Fruit fly (Drosophila melanogaster) whole organism, embryonic: ENCODE measurements around the gene RfC3.

Experiments
- Adf1 ChIP-seq: fragments of 200-800 bp; sonication (Bioruptor generic); IDR thresholded peaks from 2 replicates; pipeline ENCODE4 v1.3.6; 2022; ENCODE audit warnings: missing biosample characterization, missing genetic modification characterization
- Asciz ChIP-seq: fragments of 200-800 bp; sonication (Bioruptor generic); optimal IDR thresholded peaks from 2 replicates; lab custom pipeline; 2017; ENCODE audit warnings: missing biosample characterization, mild to moderate bottlenecking, missing genetic modification characterization, missing genetic modification reagents
- Atf6 ChIP-seq: fragments of 200-800 bp; sonication (Bioruptor generic); IDR thresholded peaks from 2 replicates; pipeline ENCODE4 v1.3.6; 2022; ENCODE audit warnings: missing biosample characterization, missing genetic modification characterization
- CG13123 ChIP-seq: fragments of 200-800 bp; sonication (Bioruptor generic); optimal IDR thresholded peaks from 2 replicates; lab custom pipeline; 2016; ENCODE audit warnings: missing biosample characterization, missing genetic modification characterization
- CG13775 ChIP-seq: fragments of 200-800 bp; sonication (Bioruptor generic); optimal IDR thresholded peaks from 3 replicates; lab custom pipeline; 2017; ENCODE audit warnings: missing biosample characterization, mild to moderate bottlenecking, missing genetic modification characterization
- CG15073 ChIP-seq: fragments of 200-800 bp; sonication (Bioruptor generic); optimal IDR thresholded peaks from 2 replicates; lab custom pipeline; 2016; ENCODE audit warnings: missing biosample characterization, missing genetic modification characterization
- CG15269 ChIP-seq: fragments of 200-800 bp; sonication (Bioruptor generic); optimal IDR thresholded peaks from 2 replicates; lab custom pipeline; 2018; ENCODE audit warnings: missing biosample characterization, mild to moderate bottlenecking, missing genetic modification characterization, moderate library complexity
- CG15514 ChIP-seq: fragments of 200-800 bp; sonication (Bioruptor generic); optimal IDR thresholded peaks from 3 replicates; lab custom pipeline; 2017; ENCODE audit warnings: missing biosample characterization, missing genetic modification characterization, mild to moderate bottlenecking, moderate library complexity, missing genetic modification reagents
- CG1602 ChIP-seq: fragments of 200-800 bp; sonication (Bioruptor generic); optimal IDR thresholded peaks from 3 replicates; lab custom pipeline; 2016; ENCODE audit warnings: missing biosample characterization, missing genetic modification characterization
- CG16813 ChIP-seq: fragments of 200-800 bp; sonication (Bioruptor generic); IDR thresholded peaks from 3 replicates; pipeline ENCODE4 v1.3.6; 2022; ENCODE audit warnings: missing biosample characterization, missing genetic modification characterization; ENCODE audit not compliant: partially characterized antibody
- CG17186 ChIP-seq: fragments of 200-800 bp; sonication (Bioruptor generic); optimal IDR thresholded peaks from 3 replicates; lab custom pipeline; 2017; ENCODE audit warnings: missing biosample characterization, missing genetic modification reagents, missing genetic modification characterization
- CG18619 ChIP-seq: fragments of 200-800 bp; sonication (Bioruptor generic); optimal IDR thresholded peaks from 3 replicates; lab custom pipeline; 2017; ENCODE audit warnings: missing biosample characterization, mild to moderate bottlenecking, missing genetic modification characterization
- CG2116 ChIP-seq: fragments of 200-800 bp; sonication (Bioruptor generic); optimal IDR thresholded peaks from 3 replicates; lab custom pipeline; 2018; ENCODE audit warnings: missing biosample characterization, mild to moderate bottlenecking, missing genetic modification characterization
- CG2199 ChIP-seq: fragments of 200-800 bp; sonication (Bioruptor generic); IDR thresholded peaks from 3 replicates; pipeline ENCODE4 v1.3.6; 2022; ENCODE audit warnings: missing biosample characterization, missing genetic modification characterization
- CG2889 ChIP-seq: fragments of 200-800 bp; sonication (Bioruptor generic); IDR thresholded peaks from 3 replicates; pipeline ENCODE4 v1.3.6; 2022; ENCODE audit warnings: missing biosample characterization, missing genetic modification characterization
- CG33557 ChIP-seq: fragments of 200-800 bp; sonication (Bioruptor generic); optimal IDR thresholded peaks from 2 replicates; lab custom pipeline; 2019; ENCODE audit warnings: missing biosample characterization, mild to moderate bottlenecking, missing genetic modification characterization, moderate library complexity
- CG4730 ChIP-seq: fragments of 200-800 bp; sonication (Bioruptor generic); IDR thresholded peaks from 2 replicates; pipeline ENCODE4 v1.3.6; 2022; ENCODE audit warnings: missing biosample characterization, missing genetic modification characterization
- CG6175 ChIP-seq: fragments of 200-800 bp; sonication (Bioruptor generic); IDR thresholded peaks from 3 replicates; pipeline ENCODE4 v1.3.6; 2022; ENCODE audit warnings: missing biosample characterization, missing genetic modification characterization
- CG6272 ChIP-seq: fragments of 200-800 bp; sonication (Bioruptor generic); IDR thresholded peaks from 2 replicates; pipeline ENCODE4 v1.3.6; 2022; ENCODE audit warnings: missing biosample characterization, missing genetic modification characterization
- CG6765 ChIP-seq: fragments of 200-800 bp; sonication (Bioruptor generic); optimal IDR thresholded peaks from 3 replicates; lab custom pipeline; 2017; ENCODE audit warnings: missing biosample characterization, mild to moderate bottlenecking, missing genetic modification characterization
- CG7786 ChIP-seq: fragments of 200-800 bp; sonication (Bioruptor generic); optimal IDR thresholded peaks from 2 replicates; lab custom pipeline; 2016; ENCODE audit warnings: missing biosample characterization, missing genetic modification characterization
- CG8359 ChIP-seq: fragments of 200-800 bp; sonication (Bioruptor generic); optimal IDR thresholded peaks from 2 replicates; lab custom pipeline; 2017; ENCODE audit warnings: missing biosample characterization, mild to moderate bottlenecking, missing genetic modification characterization, borderline replicate concordance
- CG8944 ChIP-seq: fragments of 200-800 bp; sonication (Bioruptor generic); optimal IDR thresholded peaks from 3 replicates; lab custom pipeline; 2016; ENCODE audit warnings: missing biosample characterization, missing genetic modification characterization
- CG9797 ChIP-seq: fragments of 200-800 bp; sonication (Bioruptor generic); optimal IDR thresholded peaks from 3 replicates; lab custom pipeline; 2018; ENCODE audit warnings: missing biosample characterization, mild to moderate bottlenecking, missing genetic modification characterization
- Dip2 ChIP-seq: fragments of 200-800 bp; sonication (Bioruptor generic); IDR thresholded peaks from 2 replicates; pipeline ENCODE4 v1.3.6; 2022; ENCODE audit warnings: missing biosample characterization, missing genetic modification characterization
- H15 ChIP-seq: fragments of 200-800 bp; sonication (Bioruptor generic); IDR thresholded peaks from 3 replicates; pipeline ENCODE4 v1.3.6; 2022; ENCODE audit warnings: missing biosample characterization, missing genetic modification characterization
- HHEX ChIP-seq: fragments of 200-800 bp; sonication (Bioruptor generic); optimal IDR thresholded peaks from 3 replicates; lab custom pipeline; 2017; ENCODE audit warnings: missing biosample characterization, mild to moderate bottlenecking, missing genetic modification characterization, missing genetic modification reagents
- Hr51 ChIP-seq, 2 experiments: fragments of 200-800 bp; sonication (Bioruptor generic); optimal IDR thresholded peaks; 2 replicates in 1 of 2; 3 replicates in 1 of 2; lab custom pipeline; 2016 to 2018; ENCODE audit warnings: missing biosample characterization in 2 of 2, missing genetic modification characterization in 2 of 2, mild to moderate bottlenecking in 1 of 2, moderate library complexity in 1 of 2
- Jarid2 ChIP-seq: fragments of 200-800 bp; sonication (Bioruptor generic); optimal IDR thresholded peaks from 3 replicates; lab custom pipeline; 2017; ENCODE audit warnings: mild to moderate bottlenecking, missing biosample characterization, missing genetic modification reagents, missing genetic modification characterization
- MBD-R2 ChIP-seq: fragments of 200-800 bp; sonication (Bioruptor generic); IDR thresholded peaks from 2 replicates; pipeline ENCODE4 v1.3.6; 2022; ENCODE audit warnings: missing biosample characterization, missing genetic modification characterization
- Sox100B ChIP-seq: fragments of 200-800 bp; sonication (Bioruptor generic); optimal IDR thresholded peaks from 3 replicates; lab custom pipeline; 2018; ENCODE audit warnings: missing biosample characterization, mild to moderate bottlenecking, missing genetic modification characterization
- TFAM ChIP-seq: fragments of 200-800 bp; sonication (Bioruptor generic); optimal IDR thresholded peaks from 2 replicates; lab custom pipeline; 2017; ENCODE audit warnings: missing biosample characterization, missing genetic modification characterization, inconsistent platforms
- chif ChIP-seq, 2 experiments: fragments of 200-800 bp; sonication (Bioruptor generic); optimal IDR thresholded peaks; 3 replicates each; lab custom pipeline; 2016; ENCODE audit warnings: missing biosample characterization in 2 of 2, missing genetic modification characterization in 2 of 2
- chn ChIP-seq: fragments of 200-800 bp; sonication (Bioruptor generic); optimal IDR thresholded peaks from 2 replicates; lab custom pipeline; 2016; ENCODE audit warnings: missing biosample characterization, missing genetic modification characterization
- crol ChIP-seq: fragments of 200-800 bp; sonication (Bioruptor generic); IDR thresholded peaks from 2 replicates; pipeline ENCODE4 v1.3.6; 2022; ENCODE audit warnings: missing biosample characterization, missing genetic modification characterization
- cwo ChIP-seq: fragments of 200-800 bp; sonication (Bioruptor generic); optimal IDR thresholded peaks from 3 replicates; lab custom pipeline; 2017; ENCODE audit warnings: missing biosample characterization, missing genetic modification characterization, mild to moderate bottlenecking, moderate library complexity, missing genetic modification reagents
- emc ChIP-seq: fragments of 200-800 bp; sonication (Bioruptor generic); optimal IDR thresholded peaks from 2 replicates; lab custom pipeline; 2016; ENCODE audit warnings: missing biosample characterization, missing genetic modification characterization
- fu2 ChIP-seq: fragments of 200-800 bp; sonication (Bioruptor generic); optimal IDR thresholded peaks from 2 replicates; lab custom pipeline; 2016; ENCODE audit warnings: missing biosample characterization, missing genetic modification characterization
- gcm2 ChIP-seq: fragments of 200-800 bp; sonication (Bioruptor generic); optimal IDR thresholded peaks from 2 replicates; lab custom pipeline; 2016; ENCODE audit warnings: missing biosample characterization, missing genetic modification characterization
- gem ChIP-seq: fragments of 200-800 bp; sonication (Bioruptor generic); optimal IDR thresholded peaks from 2 replicates; lab custom pipeline; 2019; ENCODE audit warnings: missing biosample characterization, mild to moderate bottlenecking, missing genetic modification characterization, moderate library complexity
- hbn ChIP-seq: fragments of 200-800 bp; sonication (Bioruptor generic); IDR thresholded peaks from 2 replicates; pipeline ENCODE4 v1.3.6; 2022; ENCODE audit warnings: missing biosample characterization, missing genetic modification characterization; ENCODE audit not compliant: partially characterized antibody
- lmd ChIP-seq: fragments of 200-800 bp; sonication (Bioruptor generic); IDR thresholded peaks from 2 replicates; pipeline ENCODE4 v1.3.6; 2022; ENCODE audit warnings: missing biosample characterization, missing genetic modification characterization
- lov ChIP-seq, 2 experiments: fragments of 200-800 bp in 1 of 2; fragments of >200 bp in 1 of 2; sonication (Bioruptor generic) in 1 of 2; IDR thresholded peaks in 1 of 2; optimal IDR thresholded peaks in 1 of 2; 2 replicates in 1 of 2; 3 replicates in 1 of 2; pipeline versions ENCODE4 v1.3.6 to Lab custom; 2017 to 2022; ENCODE audit warnings: missing biosample characterization in 1 of 2, missing genetic modification characterization in 1 of 2
- repo ChIP-seq: fragments of 200-800 bp; sonication (Bioruptor generic); optimal IDR thresholded peaks from 2 replicates; lab custom pipeline; 2016; ENCODE audit warnings: missing biosample characterization, missing genetic modification characterization
- ro ChIP-seq: fragments of 200-800 bp; sonication (Bioruptor generic); IDR thresholded peaks from 2 replicates; pipeline ENCODE4 v1.3.6; 2022; ENCODE audit warnings: missing biosample characterization, missing genetic modification characterization
- sna ChIP-seq: fragments of 200-800 bp; sonication (Bioruptor generic); IDR thresholded peaks from 2 replicates; pipeline ENCODE4 v1.3.6; 2022; ENCODE audit warnings: missing biosample characterization, missing genetic modification characterization; ENCODE audit not compliant: partially characterized antibody
- tap ChIP-seq: fragments of 200-800 bp; optimal IDR thresholded peaks from 3 replicates; lab custom pipeline; 2019; ENCODE audit warnings: missing biosample characterization, mild to moderate bottlenecking, missing genetic modification characterization, moderate library complexity
- zfh2 ChIP-seq: fragments of 200-800 bp; sonication (Bioruptor generic); optimal IDR thresholded peaks from 2 replicates; lab custom pipeline; 2016; ENCODE audit warnings: missing biosample characterization, missing genetic modification characterization

The RfC3 gene

dm6 chr2L:10387869-10388726 lies 30.9 kb upstream of the RfC3 start, which contains the start of gene da (continued):
- TF ChIP-seq crol = no peak
- TF ChIP-seq CG4730 (GFP tag; lab: Robert Waterston, UW) = no peak
- no peak for TF ChIP-seq CG15073
- TF ChIP-seq CG7786 (GFP tag; lab: Kevin White, UChicago) = peak; percentile 55
- TF ChIP-seq chn (GFP tag; lab: Kevin White, UChicago) = peak; percentile 46
- peak; percentile 69 for TF ChIP-seq zfh2 (GFP tag; lab: Kevin White, UChicago)
- peak; percentile 99 for TF ChIP-seq CG2116 (GFP tag; lab: Kevin White, UChicago)
- peak; percentile 23 for TF ChIP-seq Asciz
- TF ChIP-seq hbn (GFP tag; lab: Robert Waterston, UW) = peak; percentile 41
- TF ChIP-seq CG2199 (GFP tag; lab: Robert Waterston, UW) = 0 out of 3 replicates have a peak, but pooled peaks have one; percentile 68
- TF ChIP-seq Dip2 (GFP tag; lab: Robert Waterston, UW) = no peak
- no peak for TF ChIP-seq TFAM (GFP tag; lab: Kevin White, UChicago)
- no peak for TF ChIP-seq cwo (GFP tag; lab: Kevin White, UChicago)
- no peak for TF ChIP-seq gcm2
- no peak for TF ChIP-seq CG2889
- TF ChIP-seq chif (GFP tag; optimal IDR thresholded peaks at IDR 0.05; lab: Kevin White, UChicago) = peak; percentile 44 to 55
- peak; percentile 23 for TF ChIP-seq CG8944 (GFP tag; lab: Kevin White, UChicago)
- peak; percentile 51 for TF ChIP-seq Sox100B (GFP tag; lab: Kevin White, UChicago)
- peak; percentile 79 for TF ChIP-seq CG17186 (GFP tag; lab: Kevin White, UChicago)
- TF ChIP-seq CG8359 (GFP tag; lab: Kevin White, UChicago) = no peak
- TF ChIP-seq CG6272 (GFP tag; lab: Robert Waterston, UW) = peak; percentile 50; the same call in 1 of the 2 replicates
- no peak for TF ChIP-seq Adf1 (GFP tag; lab: Robert Waterston, UW)
- peak; percentile 49 for TF ChIP-seq CG13775 (GFP tag; lab: Kevin White, UChicago)
- TF ChIP-seq tap (tag; lab: Kevin White, UChicago) = peak; percentile 60
- TF ChIP-seq CG13123 = peak; percentile 51
- TF ChIP-seq repo = no peak
- TF ChIP-seq Hr51 (GFP tag; optimal IDR thresholded peaks at IDR 0.05; lab: Kevin White, UChicago) = peak; percentile 39 to 46
- no peak for TF ChIP-seq lmd
- peak; percentile 36 for TF ChIP-seq CG1602
- TF ChIP-seq lov (optimal IDR thresholded peaks at IDR 0.05; lab: Kevin White, UChicago) = no peak
- peak; percentile 64; the same call in 1 of the 3 replicates for TF ChIP-seq lov (GFP tag; IDR thresholded peaks at IDR 0.05; lab: Robert Waterston, UW)
- peak; percentile 61 for TF ChIP-seq MBD-R2 (GFP tag; lab: Robert Waterston, UW)
- TF ChIP-seq fu2 (GFP tag; lab: Kevin White, UChicago) = peak; percentile 32
- no peak for TF ChIP-seq Jarid2
- peak; percentile 20 for TF ChIP-seq emc (GFP tag; lab: Kevin White, UChicago)
- TF ChIP-seq H15 (GFP tag; lab: Robert Waterston, UW) = 0 out of 3 replicates have a peak, but pooled peaks have one; percentile 13
- TF ChIP-seq CG33557 = peak; percentile 18
- TF ChIP-seq CG18619 (GFP tag; lab: Kevin White, UChicago) = peak; percentile 61
- peak; percentile 64 for TF ChIP-seq CG16813 (GFP tag; lab: Robert Waterston, UW)
- peak; percentile 40 for TF ChIP-seq HHEX (GFP tag; lab: Kevin White, UChicago)
- TF ChIP-seq CG15514 (GFP tag; lab: Kevin White, UChicago) = peak; percentile 81
- no peak for TF ChIP-seq sna
- TF ChIP-seq gem = peak; percentile 76
- TF ChIP-seq CG6765 (GFP tag; lab: Kevin White, UChicago) = peak; percentile 25
- TF ChIP-seq CG6175 = no peak
- TF ChIP-seq CG9797 = peak; percentile 58
- no peak for TF ChIP-seq ro
- peak; percentile 69 for TF ChIP-seq CG15269 (tag; lab: Kevin White, UChicago)
- TF ChIP-seq Atf6 (GFP tag; lab: Robert Waterston, UW) = peak; percentile 63
